Worm (Caenorhabditis elegans): Measurements from ENCODE around the gene srlf-31.

- no peak for TF ChIP-seq pha-4 (tag; optimal IDR thresholded peaks at IDR 0.05)
- TF ChIP-seq fkh-10 (GFP tag; optimal IDR thresholded peaks at IDR 0.05) = no peak
- no peak for TF ChIP-seq ama-1 (optimal IDR thresholded peaks at IDR 0.05)
- no peak for TF ChIP-seq unc-86 (tag; optimal IDR thresholded peaks at IDR 0.05)
- TF ChIP-seq fax-1 (tag; optimal IDR thresholded peaks at IDR 0.05) = no peak
- TF ChIP-seq tbx-7 (tag; optimal IDR thresholded peaks at IDR 0.05) = no peak
- no peak for TF ChIP-seq ceh-34 (tag; optimal IDR thresholded peaks at IDR 0.05)
- no peak for TF ChIP-seq npax-4 (tag; optimal IDR thresholded peaks at IDR 0.05)
- TF ChIP-seq nfya-1 (tag; optimal IDR thresholded peaks at IDR 0.05) = no peak
- TF ChIP-seq pat-9 (tag; optimal IDR thresholded peaks at IDR 0.05) = no peak
- no peak for TF ChIP-seq ceh-31 (tag; optimal IDR thresholded peaks at IDR 0.05)
- TF ChIP-seq tbx-2 (tag; optimal IDR thresholded peaks at IDR 0.05) = no peak
- no peak for TF ChIP-seq madf-2 (tag; optimal IDR thresholded peaks at IDR 0.05)
Observed at ce11 chrIV:11957074-11957473, 34.1 kb upstream of the srlf-31 start.
